Fruit fly (Drosophila melanogaster): Measurements from ENCODE around the gene Rnf146.

DNA sequence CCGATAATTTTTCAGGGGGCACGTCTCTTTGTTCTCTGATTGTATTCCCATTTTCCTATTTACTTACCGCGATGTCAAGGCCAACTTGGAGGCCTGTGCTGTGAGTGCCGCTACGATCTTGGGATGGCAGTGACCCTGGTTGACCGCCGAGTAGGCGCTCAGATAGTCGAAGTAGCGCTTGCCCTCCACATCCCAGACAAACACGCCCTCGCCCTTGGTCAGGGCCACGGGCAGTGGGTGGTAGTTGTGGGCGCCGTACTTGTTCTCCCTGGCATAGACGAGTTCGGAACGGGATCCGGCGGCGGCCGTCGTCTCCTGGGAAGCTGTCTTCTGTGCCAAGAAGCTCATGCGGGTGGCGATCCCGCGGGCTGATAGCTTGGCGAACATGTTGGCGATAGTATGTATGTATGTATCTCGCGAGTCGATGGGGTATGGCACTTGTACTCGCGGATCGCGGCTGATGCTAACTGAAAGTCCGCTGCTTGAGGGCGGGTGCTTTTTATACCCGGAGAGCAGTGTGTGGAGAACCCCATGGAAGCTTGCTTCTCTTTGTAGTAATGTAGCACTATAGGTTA lies 6.8 kb upstream of the Rnf146 start, which contains the start of gene Oat:
- TF ChIP-seq insv (optimal IDR thresholded peaks at IDR 0.05) (no peak), h (optimal IDR thresholded peaks at IDR 0.05) (no peak), psq (optimal IDR thresholded peaks at IDR 0.05) (no peak)

Data from Kc167 (cell line).